Fruit fly (Drosophila melanogaster) whole organism, prepupa: ENCODE results near the gene CG13670.

Experiments
- Blimp-1 ChIP-seq: fragments of 200-800 bp; sonication (Bioruptor generic); optimal IDR thresholded peaks from 3 replicates; lab custom pipeline; 2017; ENCODE audit warnings: missing biosample characterization, missing genetic modification characterization, mild to moderate bottlenecking, moderate library complexity, missing genetic modification reagents
- CG1621 ChIP-seq: fragments of 200-800 bp; sonication (Bioruptor generic); optimal IDR thresholded peaks from 3 replicates; lab custom pipeline; 2018; ENCODE audit warnings: missing biosample characterization, mild to moderate bottlenecking, missing genetic modification characterization
- CG16779 ChIP-seq: fragments of 200-800 bp; sonication (Bioruptor generic); optimal IDR thresholded peaks from 3 replicates; lab custom pipeline; 2017; ENCODE audit warnings: missing biosample characterization, mild to moderate bottlenecking, missing genetic modification characterization
- Eip93F ChIP-seq: fragments of 200-800 bp; sonication (Bioruptor generic); optimal IDR thresholded peaks from 2 replicates; lab custom pipeline; 2016; ENCODE audit warnings: missing biosample characterization, mild to moderate bottlenecking, missing genetic modification characterization
- Hr39 ChIP-seq: fragments of 200-800 bp; sonication (Bioruptor generic); optimal IDR thresholded peaks from 2 replicates; lab custom pipeline; 2016; ENCODE audit warnings: missing biosample characterization, missing genetic modification characterization
- Hr4 ChIP-seq: fragments of 200-800 bp; sonication (Bioruptor generic); optimal IDR thresholded peaks from 3 replicates; lab custom pipeline; 2016; ENCODE audit warnings: missing biosample characterization, missing genetic modification characterization
- OdsH ChIP-seq: fragments of 200-800 bp; sonication (Bioruptor generic); optimal IDR thresholded peaks from 3 replicates; lab custom pipeline; 2016; ENCODE audit warnings: missing biosample characterization, missing genetic modification characterization
- acj6 ChIP-seq: fragments of 200-800 bp; sonication (Bioruptor generic); optimal IDR thresholded peaks from 3 replicates; lab custom pipeline; 2016; ENCODE audit warnings: missing biosample characterization, missing genetic modification characterization
- lz ChIP-seq: fragments of 200-800 bp; sonication (Bioruptor generic); optimal IDR thresholded peaks from 3 replicates; lab custom pipeline; 2016; ENCODE audit warnings: missing biosample characterization, missing genetic modification characterization
- pdm3 ChIP-seq: fragments of 200-800 bp; sonication (Bioruptor generic); optimal IDR thresholded peaks from 3 replicates; lab custom pipeline; 2016; ENCODE audit warnings: missing biosample characterization, missing genetic modification characterization
- ss ChIP-seq, 2 experiments: fragments of 200-800 bp; sonication (Bioruptor generic); optimal IDR thresholded peaks; 2 replicates in 1 of 2; 3 replicates in 1 of 2; lab custom pipeline; 2017 to 2018; ENCODE audit warnings: mild to moderate bottlenecking in 2 of 2, missing biosample characterization in 2 of 2, missing genetic modification characterization in 2 of 2, moderate library complexity in 1 of 2
- topi ChIP-seq: fragments of 200-800 bp; sonication (Bioruptor generic); optimal IDR thresholded peaks from 3 replicates; lab custom pipeline; 2016; ENCODE audit warnings: missing biosample characterization, missing genetic modification characterization
- vri ChIP-seq: fragments of 200-800 bp; sonication (Bioruptor generic); optimal IDR thresholded peaks from 3 replicates; lab custom pipeline; 2016; ENCODE audit warnings: missing biosample characterization, mild to moderate bottlenecking, missing genetic modification characterization

- no peak for TF ChIP-seq pdm3
- no peak for TF ChIP-seq CG1621
- TF ChIP-seq Hr4 (GFP tag; lab: Kevin White, UChicago): no peak
- no peak for TF ChIP-seq ss (GFP tag; optimal IDR thresholded peaks at IDR 0.05; lab: Kevin White, UChicago)
- TF ChIP-seq lz (GFP tag; lab: Kevin White, UChicago): no peak
- TF ChIP-seq topi: no peak
- TF ChIP-seq Eip93F (GFP tag; lab: Kevin White, UChicago): no peak
- no peak for TF ChIP-seq OdsH (GFP tag; lab: Kevin White, UChicago)
- no peak for TF ChIP-seq acj6
- TF ChIP-seq CG16779 (tag; lab: Kevin White, UChicago): no peak
- TF ChIP-seq vri: no peak
- TF ChIP-seq Hr39 (GFP tag; lab: Kevin White, UChicago): no peak
- TF ChIP-seq Blimp-1: no peak
These were observed 25.3 kb upstream of the CG13670 start, which contains the start of gene CG7201 for dm6 chr3L:8295227-8295626.
